Worm (Caenorhabditis elegans) whole organism, L3 larva: ENCODE results near the gene wrt-8.

Experiments used
- R02D3.7 ChIP-seq: fragments of 150-350 bp; optimal IDR thresholded peaks from 2 replicates; lab custom pipeline; 2014; ENCODE audit warnings: missing biosample characterization, missing genetic modification characterization
- aly-2 ChIP-seq: fragments of 150-350 bp; optimal IDR thresholded peaks from 2 replicates; lab custom pipeline; 2014; ENCODE audit warnings: missing biosample characterization, missing genetic modification characterization
- ama-1 ChIP-seq: fragments of 150-350 bp; optimal IDR thresholded peaks from 2 replicates; lab custom pipeline; 2018
- ceh-28 ChIP-seq: fragments of 150-350 bp; optimal IDR thresholded peaks from 2 replicates; lab custom pipeline; 2014; ENCODE audit warnings: missing biosample characterization, missing genetic modification reagents, missing genetic modification characterization
- ceh-82 ChIP-seq: fragments of 150-350 bp; optimal IDR thresholded peaks from 2 replicates; lab custom pipeline; 2014; ENCODE audit warnings: missing biosample characterization, missing genetic modification characterization
- daf-12 ChIP-seq: fragments of 150-350 bp; optimal IDR thresholded peaks from 2 replicates; lab custom pipeline; 2014; ENCODE audit warnings: missing biosample characterization, missing genetic modification reagents, missing genetic modification characterization
- egl-27 ChIP-seq: sonication (generic microtip); optimal IDR thresholded peaks from 4 replicates; lab custom pipeline; 2017; ENCODE audit warnings: missing biosample characterization, missing genetic modification reagents, missing genetic modification characterization
- elt-2 ChIP-seq: sonication (generic microtip); optimal IDR thresholded peaks from 2 replicates; lab custom pipeline; 2016; ENCODE audit warnings: missing genetic modification reagents, mild to moderate bottlenecking, missing genetic modification characterization, missing compliant biosample characterization
- eor-1 ChIP-seq, 2 experiments: fragments of 150-350 bp; optimal IDR thresholded peaks; 2 replicates each; lab custom pipeline; 2014 to 2018; ENCODE audit warnings: missing biosample characterization in 2 of 2, missing genetic modification characterization in 2 of 2
- fkh-10 ChIP-seq: sonication (generic microtip); optimal IDR thresholded peaks from 2 replicates; lab custom pipeline; 2017; ENCODE audit warnings: missing biosample characterization, missing genetic modification reagents, missing genetic modification characterization
- fos-1 ChIP-seq: fragments of 150-350 bp; optimal IDR thresholded peaks from 2 replicates; lab custom pipeline; 2014; ENCODE audit warnings: missing biosample characterization, missing genetic modification characterization
- hmg-11 ChIP-seq: sonication (generic microtip); optimal IDR thresholded peaks from 2 replicates; lab custom pipeline; 2016; ENCODE audit warnings: missing genetic modification characterization, missing compliant biosample characterization
- jun-1 ChIP-seq: fragments of 150-350 bp; optimal IDR thresholded peaks from 2 replicates; lab custom pipeline; 2014; ENCODE audit warnings: missing biosample characterization, missing genetic modification reagents, missing genetic modification characterization
- lin-15B ChIP-seq: fragments of 150-350 bp; optimal IDR thresholded peaks from 2 replicates; lab custom pipeline; 2014; ENCODE audit warnings: missing biosample characterization, missing genetic modification characterization
- lin-39 ChIP-seq: fragments of 150-350 bp; optimal IDR thresholded peaks from 2 replicates; lab custom pipeline; 2018; ENCODE audit warnings: missing biosample characterization, missing genetic modification reagents, missing genetic modification characterization
- lsy-12 ChIP-seq: sonication (generic microtip); optimal IDR thresholded peaks from 2 replicates; lab custom pipeline; 2016; ENCODE audit warnings: mild to moderate bottlenecking, missing genetic modification characterization, missing compliant biosample characterization
- mml-1 ChIP-seq: fragments of 150-350 bp; sonication (generic microtip); optimal IDR thresholded peaks from 3 replicates; lab custom pipeline; 2014; ENCODE audit warnings: missing biosample characterization, missing genetic modification characterization
- nhr-23 ChIP-seq: fragments of 150-350 bp; optimal IDR thresholded peaks from 2 replicates; lab custom pipeline; 2014; ENCODE audit warnings: missing biosample characterization, missing genetic modification reagents, missing genetic modification characterization
- nhr-237 ChIP-seq: fragments of 150-350 bp; optimal IDR thresholded peaks from 2 replicates; lab custom pipeline; 2014; ENCODE audit warnings: missing biosample characterization, missing genetic modification characterization
- nhr-25 ChIP-seq: sonication (generic microtip); optimal IDR thresholded peaks from 2 replicates; lab custom pipeline; 2017; ENCODE audit warnings: missing biosample characterization, missing genetic modification characterization
- nhr-43 ChIP-seq: sonication (generic microtip); optimal IDR thresholded peaks from 2 replicates; lab custom pipeline; 2016; ENCODE audit warnings: mild to moderate bottlenecking, missing genetic modification characterization, missing compliant biosample characterization; ENCODE audit not compliant: poor library complexity, severe bottlenecking
- nhr-67 ChIP-seq: fragments of 150-350 bp; optimal IDR thresholded peaks from 2 replicates; lab custom pipeline; 2014; ENCODE audit warnings: missing biosample characterization, missing genetic modification characterization
- nhr-76 ChIP-seq: fragments of 150-350 bp; sonication (generic microtip); optimal IDR thresholded peaks from 5 replicates; lab custom pipeline; 2014; ENCODE audit warnings: missing biosample characterization, missing genetic modification characterization
- pha-4 ChIP-seq: fragments of 150-350 bp; optimal IDR thresholded peaks from 2 replicates; lab custom pipeline; 2014; ENCODE audit warnings: missing biosample characterization, missing genetic modification reagents, missing genetic modification characterization
- pqm-1 ChIP-seq: fragments of 150-350 bp; optimal IDR thresholded peaks from 2 replicates; lab custom pipeline; 2017; ENCODE audit warnings: missing biosample characterization, missing genetic modification characterization, inconsistent platforms
- sea-2 ChIP-seq: fragments of 150-350 bp; sonication (generic microtip); optimal IDR thresholded peaks from 4 replicates; lab custom pipeline; 2014; ENCODE audit warnings: missing biosample characterization, missing genetic modification reagents, missing genetic modification characterization
- skn-1 ChIP-seq: fragments of 150-350 bp; optimal IDR thresholded peaks from 2 replicates; lab custom pipeline; 2014; ENCODE audit warnings: missing biosample characterization, missing genetic modification characterization
- snpc-4 ChIP-seq: fragments of 150-350 bp; optimal IDR thresholded peaks from 2 replicates; lab custom pipeline; 2014; ENCODE audit warnings: missing biosample characterization, missing genetic modification characterization
- tbx-2 ChIP-seq: sonication (generic microtip); optimal IDR thresholded peaks from 2 replicates; lab custom pipeline; 2016; ENCODE audit warnings: mild to moderate bottlenecking, missing genetic modification characterization, missing compliant biosample characterization
- unc-39 ChIP-seq: sonication (generic microtip); optimal IDR thresholded peaks from 4 replicates; lab custom pipeline; 2017; ENCODE audit warnings: missing biosample characterization, missing genetic modification characterization
- unc-62 ChIP-seq: fragments of 150-350 bp; sonication (generic microtip); optimal IDR thresholded peaks from 4 replicates; lab custom pipeline; 2014; ENCODE audit warnings: missing biosample characterization, missing genetic modification reagents, missing genetic modification characterization
- zag-1 ChIP-seq: fragments of 150-350 bp; optimal IDR thresholded peaks from 2 replicates; lab custom pipeline; 2014; ENCODE audit warnings: missing biosample characterization, missing genetic modification characterization
- ztf-11 ChIP-seq: fragments of 150-350 bp; optimal IDR thresholded peaks from 2 replicates; lab custom pipeline; 2014; ENCODE audit warnings: missing biosample characterization, missing genetic modification characterization
- ztf-4 ChIP-seq: fragments of 150-350 bp; optimal IDR thresholded peaks from 2 replicates; lab custom pipeline; 2014; ENCODE audit warnings: missing biosample characterization, missing genetic modification characterization

Gene wrt-8

DNA sequence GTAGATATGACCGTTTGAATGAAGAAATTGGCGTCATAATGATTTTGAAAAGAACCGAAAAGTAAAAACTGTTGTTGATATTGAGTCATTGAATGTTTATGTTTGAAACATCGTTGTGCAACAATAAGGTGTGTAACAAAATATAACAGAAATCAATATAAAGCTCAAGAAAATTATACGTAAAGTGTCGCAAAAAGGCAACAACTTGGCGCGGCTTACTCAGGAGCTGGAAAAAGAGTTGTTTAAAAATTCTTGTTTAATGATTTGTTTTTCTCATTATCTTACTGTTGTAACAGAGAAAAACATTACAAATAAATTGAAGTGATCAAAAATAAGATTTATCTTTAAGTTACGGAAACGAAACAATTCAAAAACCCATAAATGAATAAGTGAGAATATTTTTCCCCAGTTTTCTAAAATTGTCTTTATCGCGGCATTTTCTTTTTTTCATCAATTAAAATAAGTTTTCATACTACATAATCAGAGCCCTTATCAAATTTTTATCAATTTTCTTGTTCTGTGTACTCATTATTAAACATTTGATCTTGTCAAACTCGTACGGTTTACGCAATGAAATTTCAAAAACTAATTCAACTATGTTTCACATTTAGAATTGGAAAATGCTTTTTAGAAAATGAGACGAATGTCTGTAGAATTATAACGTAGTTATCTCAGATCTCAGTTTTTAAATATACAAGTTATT is 16.5 kb downstream of the wrt-8 start, which contains the start of gene ZK1037.6:
ZK1037.6 (minus strand) TSS at position 51 of the 703 bp plus-strand sequence.
- TF ChIP-seq skn-1 (tag; lab: Kevin White, UChicago) (no peak), fkh-10 (GFP tag; lab: Kevin White, UChicago) (no peak), nhr-23 (tag; lab: Kevin White, UChicago) (no peak), jun-1 (tag; lab: Kevin White, UChicago) (peak; percentile 30), elt-2 (tag; lab: Kevin White, UChicago) (peak; percentile 75), unc-39 (tag; lab: Kevin White, UChicago) (no peak), nhr-76 (tag; lab: Kevin White, UChicago) (no peak), ama-1 (no peak)

- TF ChIP-seq elt-2 (tag; lab: Kevin White, UChicago) (peak; percentile 85), nhr-237 (no peak), pqm-1 (tag; lab: Kevin White, UChicago) (peak; percentile 63)
Measured at ce11 chrV:15323417-15323816, 21.0 kb downstream of the wrt-8 start.

- TF ChIP-seq pqm-1 (tag; lab: Kevin White, UChicago) (peak; percentile 9), elt-2 (tag; lab: Kevin White, UChicago) (peak; percentile 59)
Measured at ce11 chrV:15322653-15323052, 21.7 kb downstream of the wrt-8 start, which contains the start of gene nhr-247. Gene nhr-247 (plus strand): TSS chrV:15322982.

ce11 chrV:15318638-15319037 is 25.7 kb downstream of the wrt-8 start, which contains the start of gene nhr-291:
Gene nhr-291 (plus strand): TSS chrV:15318961.
- TF ChIP-seq mml-1 (tag; lab: Kevin White, UChicago) (no peak), egl-27 (no peak), nhr-76 (tag; lab: Kevin White, UChicago) (no peak), nhr-23 (tag; lab: Kevin White, UChicago) (no peak), nhr-67 (tag; lab: Kevin White, UChicago) (no peak), elt-2 (tag; lab: Kevin White, UChicago) (peak; percentile 99), lsy-12 (tag; lab: Kevin White, UChicago) (no peak), daf-12 (tag; lab: Kevin White, UChicago) (no peak), snpc-4 (tag; lab: Kevin White, UChicago) (no peak), ztf-11 (no peak), aly-2 (no peak), nhr-43 (tag; lab: Kevin White, UChicago) (no peak), eor-1 (tag; optimal IDR thresholded peaks at IDR 0.05; lab: Kevin White, UChicago) (no peak), fos-1 (tag; lab: Kevin White, UChicago) (peak; percentile 57), nhr-25 (no peak), hmg-11 (tag; lab: Kevin White, UChicago) (no peak), tbx-2 (no peak), zag-1 (tag; lab: Kevin White, UChicago) (no peak), pqm-1 (tag; lab: Kevin White, UChicago) (peak; percentile 99), fkh-10 (GFP tag; lab: Kevin White, UChicago) (no peak), ceh-28 (tag; lab: Kevin White, UChicago) (no peak), lin-15B (no peak), ceh-82 (tag; lab: Kevin White, UChicago) (no peak), pha-4 (tag; lab: Kevin White, UChicago) (peak; percentile 83), jun-1 (tag; lab: Kevin White, UChicago) (peak; percentile 93), skn-1 (tag; lab: Kevin White, UChicago) (peak; percentile 62), ztf-4 (no peak), sea-2 (GFP tag; lab: Kevin White, UChicago) (no peak), nhr-237 (no peak)

ce11 chrV:15315827-15316527 is 28.4 kb downstream of the wrt-8 start, which contains the start of the genes srt-22 and nhr-246:
Gene srt-22 (minus strand): TSS chrV:15315927.
Gene nhr-246 (plus strand): TSS chrV:15316477.
- TF ChIP-seq aly-2 (no peak), unc-62 (no peak), pqm-1 (tag; lab: Kevin White, UChicago) (peak; percentile 30), lin-39 (tag; lab: Kevin White, UChicago) (no peak), elt-2 (tag; lab: Kevin White, UChicago) (peak; percentile 6), nhr-76 (tag; lab: Kevin White, UChicago) (no peak), R02D3.7 (tag; lab: Kevin White, UChicago) (no peak)
